Worm (Caenorhabditis elegans) whole organism, young adult: Measurements from ENCODE around the gene K07D4.6.

Experiments
- C06A6.2 ChIP-seq: fragments of 200-800 bp; sonication (Bioruptor generic); conservative IDR thresholded peaks from 2 replicates; pipeline ENCODE4 v1.3.6; 2022; ENCODE audit warnings: missing genetic modification characterization, missing compliant biosample characterization
- unc-62 ChIP-seq: fragments of 150-350 bp; optimal IDR thresholded peaks from 2 replicates; lab custom pipeline; 2014; ENCODE audit warnings: missing biosample characterization, missing genetic modification reagents, missing genetic modification characterization

ce11 chrII:3974953-3975352, 43.6 kb downstream of the K07D4.6 start, which contains the start of gene cank-26:
- TF ChIP-seq unc-62 (GFP tag; lab: Kevin White, UChicago) (no peak), C06A6.2 (GFP tag; lab: Robert Waterston, UW) (no peak)
